Fruit fly (Drosophila melanogaster): Measurements from ENCODE around the gene CG9168.

The CG9168 gene

dm6 chr3L:1378862-1379543, 31.9 kb upstream of the CG9168 start (continued):
- TF ChIP-seq gce (GFP tag; IDR thresholded peaks at IDR 0.05) (0 out of 3 replicates have a peak, but pooled peaks have one; percentile 13), bowl (GFP tag; IDR thresholded peaks at IDR 0.05) (0 out of 2 replicates have a peak, but pooled peaks have one; percentile 9), CG11695 (GFP tag; IDR thresholded peaks at IDR 0.05) (peak; percentile 64), CG3847 (GFP tag; IDR thresholded peaks at IDR 0.05) (peak; percentile 21; the same call in 1 of the 2 replicates), nmo (GFP tag; optimal IDR thresholded peaks at IDR 0.05) (peak; percentile 79), sima (GFP tag; optimal IDR thresholded peaks at IDR 0.05) (no peak), Hey (tag; optimal IDR thresholded peaks at IDR 0.05) (no peak), salm (tag; optimal IDR thresholded peaks at IDR 0.05) (no peak), Elba2 (GFP tag; optimal IDR thresholded peaks at IDR 0.05) (no peak), CG7928 (GFP tag; optimal IDR thresholded peaks at IDR 0.05) (no peak), grau (tag; optimal IDR thresholded peaks at IDR 0.05) (peak; percentile 62), toy (GFP tag; IDR thresholded peaks at IDR 0.05) (peak; percentile 31; the same call in 1 of the 2 replicates), Ets65A (GFP tag) (peak; percentile 92), sens (GFP tag) (peak; percentile 94), CG10209 (GFP tag; optimal IDR thresholded peaks at IDR 0.05) (peak; percentile 62), vnd (GFP tag; IDR thresholded peaks at IDR 0.05; ENCODE audit: partially characterized antibody) (no peak), CG16813 (GFP tag; IDR thresholded peaks at IDR 0.05; ENCODE audit: partially characterized antibody) (no peak), onecut (GFP tag; IDR thresholded peaks at IDR 0.05) (peak; percentile 47), Sin3A (optimal IDR thresholded peaks at IDR 0.05) (no peak), hkb (optimal IDR thresholded peaks at IDR 0.05) (no peak), hkb (GFP tag; IDR thresholded peaks at IDR 0.05) (peak; percentile 68; the same call in 1 of the 2 replicates), Rfx (GFP tag; IDR thresholded peaks at IDR 0.05) (0 out of 2 replicates have a peak, but pooled peaks have one; percentile 9), twi (tag; optimal IDR thresholded peaks at IDR 0.05) (peak; percentile 25), CG8290 (GFP tag; optimal IDR thresholded peaks at IDR 0.05) (no peak), CG8290 (tag; optimal IDR thresholded peaks at IDR 0.05) (peak in 1 of 2 experiments; percentile 76), CG10147 (GFP tag; optimal IDR thresholded peaks at IDR 0.05) (no peak), Blimp-1 (GFP tag; optimal IDR thresholded peaks at IDR 0.05) (peak; percentile 61), Dek (tag; optimal IDR thresholded peaks at IDR 0.05) (peak; percentile 16), CG17361 (GFP tag; IDR thresholded peaks at IDR 0.05) (peak; percentile 77), Sox100B (GFP tag; optimal IDR thresholded peaks at IDR 0.05) (peak; percentile 45), CG8765 (GFP tag; IDR thresholded peaks at IDR 0.05) (peak; percentile 39; the same call in 1 of the 2 replicates), Nf-YC (tag; optimal IDR thresholded peaks at IDR 0.05) (no peak), CG18599 (GFP tag; optimal IDR thresholded peaks at IDR 0.05) (peak; percentile 44), CG15514 (GFP tag; optimal IDR thresholded peaks at IDR 0.05) (no peak), HLH3B (GFP tag; IDR thresholded peaks at IDR 0.05) (peak; percentile 53), CG1603 (tag; optimal IDR thresholded peaks at IDR 0.05) (peak; percentile 87), gem (tag; optimal IDR thresholded peaks at IDR 0.05) (peak; percentile 81), Fer1 (GFP tag; optimal IDR thresholded peaks at IDR 0.05) (no peak), CG12071 (GFP tag; optimal IDR thresholded peaks at IDR 0.05) (peak; percentile 14), schlank (tag; optimal IDR thresholded peaks at IDR 0.05) (no peak), Hr78 (GFP tag; optimal IDR thresholded peaks at IDR 0.05) (peak in 1 of 2 experiments; percentile 90), scrt (GFP tag; optimal IDR thresholded peaks at IDR 0.05) (peak; percentile 3), gcm (GFP tag; optimal IDR thresholded peaks at IDR 0.05) (peak; percentile 59), CG9437 (GFP tag; optimal IDR thresholded peaks at IDR 0.05) (peak; percentile 26), pum (GFP tag; optimal IDR thresholded peaks at IDR 0.05) (peak; percentile 24), sob (GFP tag; IDR thresholded peaks at IDR 0.05) (peak; percentile 53; the same call in 1 of the 2 replicates), dpn (GFP tag; optimal IDR thresholded peaks at IDR 0.05) (peak in 1 of 2 experiments; percentile 48), CG16815 (GFP tag; optimal IDR thresholded peaks at IDR 0.05) (peak; percentile 73), CG31388 (GFP tag; optimal IDR thresholded peaks at IDR 0.05) (no peak), tin (GFP tag; optimal IDR thresholded peaks at IDR 0.05) (peak; percentile 17)

Data from whole organism, embryonic.